Fruit fly (Drosophila melanogaster): ENCODE measurements around the gene CG31522.

The CG31522 gene

DNA sequence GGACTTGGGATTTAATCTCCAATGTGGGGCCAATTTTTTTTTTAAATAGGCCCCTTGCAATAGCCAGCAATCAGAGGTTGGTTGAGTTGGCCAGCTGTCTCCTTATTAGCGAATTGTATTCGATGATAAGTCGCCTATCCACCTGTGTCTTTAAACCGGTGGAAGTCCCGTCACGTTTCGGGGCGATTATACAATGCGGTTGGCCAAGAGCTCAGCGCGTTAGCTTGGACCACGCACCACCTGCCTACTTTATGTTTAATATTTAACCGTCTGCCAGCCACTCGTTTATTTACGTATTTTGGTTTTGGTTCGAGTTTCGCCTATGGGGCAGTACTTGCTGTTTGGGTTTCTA, 8.0 kb upstream of the CG31522 start:
- TF ChIP-seq EcR (GFP tag; optimal IDR thresholded peaks at IDR 0.05), result no peak
- no peak for TF ChIP-seq usp (GFP tag; optimal IDR thresholded peaks at IDR 0.05)
- no peak for TF ChIP-seq Dll (optimal IDR thresholded peaks at IDR 0.05)
- no peak for TF ChIP-seq CG8478 (optimal IDR thresholded peaks at IDR 0.05)
- no peak for TF ChIP-seq psq (optimal IDR thresholded peaks at IDR 0.05)
- TF ChIP-seq pan (optimal IDR thresholded peaks at IDR 0.05), result no peak

DNA sequence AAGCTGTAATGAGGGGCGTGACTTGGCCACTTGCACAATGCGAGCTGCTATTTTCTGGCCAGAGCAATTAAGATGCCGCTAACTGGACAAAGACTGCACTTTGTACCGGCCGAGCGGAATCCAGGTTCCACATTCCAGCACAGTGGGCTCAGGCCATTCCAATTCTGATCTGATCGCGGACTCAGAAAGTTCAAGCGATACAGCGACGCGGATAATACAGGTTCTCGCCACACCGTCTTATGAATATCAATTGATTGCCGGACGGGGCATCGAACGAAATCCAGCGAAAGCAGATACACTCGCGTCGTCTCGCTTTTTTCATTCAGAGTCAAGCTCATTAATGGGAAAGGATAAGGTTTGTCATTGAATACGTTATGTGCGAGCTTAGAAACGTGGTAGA, 6.2 kb upstream of the CG31522 start:
- TF ChIP-seq usp (GFP tag; optimal IDR thresholded peaks at IDR 0.05) (no peak), EcR (GFP tag; optimal IDR thresholded peaks at IDR 0.05) (no peak)

DNA sequence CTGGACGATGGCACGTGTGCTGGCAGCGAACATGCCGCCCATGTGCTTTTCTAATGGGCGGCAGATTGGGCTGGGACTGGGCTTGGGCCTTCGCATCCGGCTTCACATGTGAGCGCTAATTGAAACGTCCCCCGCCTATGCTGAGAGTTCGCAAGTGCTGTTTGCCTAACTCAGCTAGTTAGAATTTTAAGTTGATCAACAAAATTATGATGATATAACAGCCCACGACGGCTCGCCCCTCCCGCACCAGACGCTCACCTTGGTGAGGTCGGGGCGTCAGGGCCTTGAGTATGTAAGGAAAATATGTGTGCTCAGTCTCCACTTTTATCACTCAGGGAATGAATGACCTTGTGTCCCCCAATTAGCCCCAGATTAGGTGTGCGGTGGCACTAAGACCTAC, 4.2 kb upstream of the CG31522 start:
- TF ChIP-seq psq (optimal IDR thresholded peaks at IDR 0.05) (no peak), EcR (GFP tag; optimal IDR thresholded peaks at IDR 0.05) (no peak)

DNA sequence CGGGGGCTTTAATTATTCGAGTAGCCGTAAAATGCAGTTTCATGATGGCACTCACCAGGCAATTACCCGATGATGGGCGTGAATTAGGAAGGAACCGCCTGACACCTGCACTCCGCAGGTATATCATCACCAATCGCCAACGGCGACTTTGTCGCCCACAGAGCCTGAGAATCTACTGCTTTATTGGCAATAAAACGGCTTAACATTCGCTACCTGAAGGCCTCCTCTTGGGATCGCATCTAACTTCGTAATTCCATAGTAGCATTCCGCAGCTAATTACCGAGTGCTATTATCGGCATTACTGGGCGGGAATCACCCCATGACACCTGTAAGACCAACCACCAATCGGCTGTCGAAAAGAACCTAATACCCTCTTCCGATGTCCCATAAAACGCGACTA, 4.4 kb downstream of the CG31522 start:
- TF ChIP-seq CG8478 (optimal IDR thresholded peaks at IDR 0.05) (no peak), usp (GFP tag; optimal IDR thresholded peaks at IDR 0.05) (no peak), pan (optimal IDR thresholded peaks at IDR 0.05) (no peak), psq (optimal IDR thresholded peaks at IDR 0.05) (no peak), EcR (GFP tag; optimal IDR thresholded peaks at IDR 0.05) (no peak), Dll (optimal IDR thresholded peaks at IDR 0.05) (no peak)

DNA sequence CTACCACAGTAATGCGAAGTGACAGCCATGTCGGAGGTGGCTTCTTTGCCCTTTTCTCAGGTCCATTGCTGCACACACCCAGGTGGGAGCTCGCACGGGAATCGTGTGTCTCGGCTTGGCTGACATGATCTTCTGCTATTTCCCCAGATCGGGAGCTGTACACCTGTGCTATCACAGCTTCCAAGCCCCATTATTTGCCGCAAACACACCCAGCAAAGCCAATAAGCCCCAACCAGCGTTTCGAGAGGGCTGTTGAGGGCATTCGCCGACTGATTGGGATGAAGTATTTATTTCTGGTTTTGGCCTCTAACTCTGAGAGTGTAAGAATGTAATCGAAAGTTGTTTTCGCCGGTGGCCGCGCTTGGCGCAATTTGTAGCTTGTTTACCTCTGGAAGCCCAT, 5.1 kb downstream of the CG31522 start:
- no peak for TF ChIP-seq CG8478 (optimal IDR thresholded peaks at IDR 0.05)
- no peak for TF ChIP-seq EcR (GFP tag; optimal IDR thresholded peaks at IDR 0.05)
- TF ChIP-seq pan (optimal IDR thresholded peaks at IDR 0.05), result no peak
- TF ChIP-seq Dll (optimal IDR thresholded peaks at IDR 0.05), result no peak
- TF ChIP-seq usp (GFP tag; optimal IDR thresholded peaks at IDR 0.05), result no peak
- TF ChIP-seq psq (optimal IDR thresholded peaks at IDR 0.05), result no peak

DNA sequence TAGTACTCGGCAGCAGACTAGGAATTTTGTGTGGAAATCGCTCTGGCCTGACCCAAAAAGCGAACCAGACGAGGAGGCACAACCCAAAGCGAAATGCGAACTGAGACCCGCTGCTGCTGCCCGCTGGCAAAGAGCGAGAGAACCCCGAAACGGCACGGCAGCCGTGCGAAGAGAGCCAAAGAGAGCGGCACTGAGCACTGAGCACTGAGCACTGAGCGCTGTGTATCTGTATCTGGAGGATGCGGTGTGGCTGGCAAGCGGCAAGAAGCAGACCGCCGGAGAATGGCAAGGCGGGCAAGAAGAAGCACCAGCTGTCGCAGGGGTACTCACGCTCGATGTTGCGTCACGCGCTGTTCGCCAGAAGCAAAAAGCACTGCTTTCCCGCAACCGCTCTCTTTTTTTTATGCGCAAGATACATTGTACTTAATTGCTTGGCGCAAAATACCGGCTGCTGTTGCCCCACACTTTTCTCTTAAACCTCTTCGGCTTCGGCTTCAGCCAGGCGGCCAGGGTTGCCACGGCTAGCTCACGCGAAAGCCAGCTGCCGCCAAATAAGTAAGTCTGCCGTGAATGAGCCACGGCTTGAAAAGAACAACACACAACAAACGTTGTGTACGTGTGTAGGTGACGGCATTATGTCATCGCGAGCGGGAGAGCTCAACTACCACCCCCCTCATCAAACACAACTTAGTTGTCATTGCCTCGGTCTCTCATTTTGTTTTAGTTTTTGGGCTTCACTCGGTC, 9.3 kb downstream of the CG31522 start:
- TF ChIP-seq Dll (optimal IDR thresholded peaks at IDR 0.05) (peak; percentile 93), EcR (GFP tag; optimal IDR thresholded peaks at IDR 0.05) (no peak)

DNA sequence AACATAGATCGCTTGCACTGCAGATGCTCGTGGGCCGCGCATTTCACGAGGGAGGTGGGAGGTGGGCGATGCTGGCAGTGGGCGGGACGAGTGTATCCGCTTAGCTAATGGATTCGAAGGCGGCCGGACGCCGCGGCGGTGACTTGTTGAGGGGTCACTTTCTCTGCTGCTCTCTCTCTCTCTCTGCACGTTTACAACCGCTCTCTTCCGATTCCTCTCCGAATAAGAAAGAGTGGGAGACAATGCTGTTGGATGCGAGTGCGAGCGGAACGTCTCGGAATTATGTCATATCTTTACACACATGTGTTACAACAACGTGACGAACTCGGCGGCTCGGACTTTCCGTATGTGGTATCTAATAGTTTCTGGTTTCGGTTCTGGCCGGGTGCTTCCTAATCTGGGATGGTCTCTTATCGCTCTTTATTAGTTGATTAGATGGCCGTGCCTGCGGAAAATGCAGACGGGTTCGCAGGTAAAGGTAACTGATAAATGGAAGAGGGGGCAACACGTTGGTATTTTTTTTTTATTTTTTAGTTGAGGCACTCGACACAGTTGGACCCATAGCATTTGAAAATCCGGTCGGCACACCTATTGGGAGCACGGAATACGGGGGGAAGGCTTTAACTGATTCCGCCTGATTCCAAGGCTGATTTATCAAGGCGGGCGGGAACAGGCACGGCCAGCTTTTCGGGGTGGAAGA, 10.2 kb downstream of the CG31522 start:
- TF ChIP-seq usp (GFP tag; optimal IDR thresholded peaks at IDR 0.05) (no peak), EcR (GFP tag; optimal IDR thresholded peaks at IDR 0.05) (no peak), CG8478 (optimal IDR thresholded peaks at IDR 0.05) (no peak), Dll (optimal IDR thresholded peaks at IDR 0.05) (peak; percentile 76), pan (optimal IDR thresholded peaks at IDR 0.05) (no peak), psq (optimal IDR thresholded peaks at IDR 0.05) (no peak)

DNA sequence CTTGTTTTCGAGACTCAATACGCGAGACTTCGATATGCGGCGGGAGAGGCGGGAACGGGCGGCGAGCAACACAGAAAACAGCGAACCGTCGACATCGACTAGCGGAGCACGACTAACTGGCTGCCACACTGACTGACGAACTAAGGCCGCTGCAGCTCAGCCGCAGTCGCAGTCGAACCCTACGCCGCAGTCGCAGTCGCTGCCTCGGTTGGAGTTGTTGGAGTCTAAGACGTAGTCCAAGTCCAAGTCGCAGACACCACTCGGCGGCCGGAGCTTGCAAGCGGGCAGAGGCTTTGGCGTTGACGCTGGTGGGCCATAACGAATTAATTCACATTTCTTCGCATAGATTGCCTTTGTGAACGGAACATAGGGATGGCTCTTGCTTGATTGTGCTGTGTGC, 12.0 kb downstream of the CG31522 start:
- TF ChIP-seq usp (GFP tag; optimal IDR thresholded peaks at IDR 0.05) (no peak), CG8478 (optimal IDR thresholded peaks at IDR 0.05) (no peak), EcR (GFP tag; optimal IDR thresholded peaks at IDR 0.05) (no peak), pan (optimal IDR thresholded peaks at IDR 0.05) (no peak), psq (optimal IDR thresholded peaks at IDR 0.05) (no peak), Dll (optimal IDR thresholded peaks at IDR 0.05) (no peak)

DNA sequence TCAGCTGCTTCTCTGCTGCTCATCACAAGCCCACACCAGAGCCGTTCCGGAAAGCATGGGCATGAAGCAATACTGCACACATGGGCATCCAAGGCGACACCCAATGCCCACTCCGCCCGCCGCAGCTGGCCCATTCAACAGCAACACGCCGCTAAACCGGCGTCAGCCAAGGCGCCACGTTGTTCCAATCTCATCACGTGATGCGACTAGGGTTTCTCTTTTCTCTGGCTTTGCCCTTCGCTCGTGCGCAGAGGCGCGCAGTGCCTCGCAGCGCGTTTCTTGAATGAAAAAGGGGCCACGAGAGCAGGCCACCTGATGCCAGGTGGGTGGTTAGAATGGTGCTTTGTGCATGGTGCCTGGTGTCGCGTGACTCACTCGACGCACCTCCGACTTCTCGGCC, 13.4 kb downstream of the CG31522 start:
- TF ChIP-seq psq (optimal IDR thresholded peaks at IDR 0.05) (no peak), pan (optimal IDR thresholded peaks at IDR 0.05) (no peak), EcR (GFP tag; optimal IDR thresholded peaks at IDR 0.05) (no peak), CG8478 (optimal IDR thresholded peaks at IDR 0.05) (no peak)

DNA sequence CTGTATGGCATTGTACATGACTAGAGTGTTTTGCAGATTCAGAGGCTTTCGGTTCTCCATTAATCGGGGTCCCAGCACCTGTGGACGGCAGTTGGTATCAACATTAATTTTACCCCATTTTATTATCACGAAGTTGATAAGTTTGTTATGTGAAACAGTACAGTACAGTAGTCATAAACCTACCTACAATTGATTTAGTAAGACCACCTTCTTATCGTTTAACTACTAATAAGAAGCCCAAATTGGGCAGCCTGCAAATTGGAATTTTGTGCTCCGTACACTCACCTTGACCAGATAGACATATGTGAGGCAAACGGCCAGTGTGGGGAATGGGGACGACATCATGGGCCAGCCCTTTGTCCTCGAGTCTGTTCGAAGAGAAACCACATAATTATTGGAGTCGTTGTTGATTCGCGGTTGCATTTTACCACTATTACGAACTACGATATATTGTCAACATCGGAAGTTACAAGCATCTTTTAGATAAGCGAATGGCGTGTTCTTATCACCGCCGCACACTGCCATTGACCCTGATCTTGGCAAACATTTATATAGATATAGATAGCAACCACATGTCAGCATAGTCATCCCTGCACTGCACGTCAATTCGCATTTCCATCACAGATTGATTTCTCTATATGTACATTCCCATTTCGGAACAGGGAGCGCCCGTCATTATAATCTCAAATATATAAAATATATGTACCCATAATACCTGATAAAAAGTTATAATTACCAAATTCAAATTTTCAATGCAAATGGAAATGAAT, 16.0 kb downstream of the CG31522 start:
- TF ChIP-seq CG8478 (optimal IDR thresholded peaks at IDR 0.05), result no peak
- TF ChIP-seq pan (optimal IDR thresholded peaks at IDR 0.05), result no peak
- TF ChIP-seq usp (GFP tag; optimal IDR thresholded peaks at IDR 0.05), result no peak
- TF ChIP-seq EcR (GFP tag; optimal IDR thresholded peaks at IDR 0.05), result no peak
- no peak for TF ChIP-seq Dll (optimal IDR thresholded peaks at IDR 0.05)
- no peak for TF ChIP-seq psq (optimal IDR thresholded peaks at IDR 0.05)

DNA sequence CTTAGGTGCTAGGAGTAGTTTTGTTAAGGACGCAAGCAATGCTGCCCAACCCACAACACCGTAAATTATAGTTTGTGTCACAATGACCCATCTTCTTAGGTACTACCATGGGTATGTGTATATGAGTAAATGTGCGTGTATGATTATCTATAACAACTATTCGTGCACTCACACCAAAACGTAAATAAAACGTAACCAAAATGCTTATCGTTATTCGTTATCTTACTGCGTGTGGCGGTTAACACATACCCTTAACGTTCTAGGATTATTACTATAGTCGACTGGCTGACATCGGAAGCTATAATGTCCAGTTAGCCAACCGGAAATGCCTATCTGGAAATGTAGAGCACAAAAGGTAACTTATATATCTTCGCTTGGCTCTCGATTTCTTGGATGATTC, 17.6 kb downstream of the CG31522 start:
- TF ChIP-seq EcR (GFP tag; optimal IDR thresholded peaks at IDR 0.05) (no peak), CG8478 (optimal IDR thresholded peaks at IDR 0.05) (no peak), usp (GFP tag; optimal IDR thresholded peaks at IDR 0.05) (no peak), pan (optimal IDR thresholded peaks at IDR 0.05) (no peak), psq (optimal IDR thresholded peaks at IDR 0.05) (no peak), Dll (optimal IDR thresholded peaks at IDR 0.05) (no peak)

DNA sequence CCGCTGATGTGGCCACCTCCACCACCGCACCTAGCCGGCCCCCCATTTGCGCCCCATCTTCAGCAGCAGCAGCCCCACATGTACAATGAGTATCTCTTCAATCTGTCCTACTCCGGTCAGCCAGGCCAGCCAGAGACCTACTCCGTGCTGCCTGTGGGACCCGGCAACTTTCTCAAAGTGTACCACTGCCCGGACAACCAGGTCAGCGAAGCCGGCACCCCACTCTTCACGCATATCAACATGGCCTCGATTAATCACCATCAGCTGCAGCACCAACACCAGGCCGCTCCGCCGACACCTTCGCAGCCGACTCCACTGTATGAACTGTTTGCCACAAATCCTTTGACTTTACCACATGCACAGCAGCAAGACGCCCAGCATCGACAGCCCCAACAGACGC, 24.9 kb downstream of the CG31522 start:
- TF ChIP-seq psq (optimal IDR thresholded peaks at IDR 0.05) (no peak), usp (GFP tag; optimal IDR thresholded peaks at IDR 0.05) (no peak), EcR (GFP tag; optimal IDR thresholded peaks at IDR 0.05) (no peak), pan (optimal IDR thresholded peaks at IDR 0.05) (no peak), Dll (optimal IDR thresholded peaks at IDR 0.05) (no peak), CG8478 (optimal IDR thresholded peaks at IDR 0.05) (no peak)
